Worm (Caenorhabditis elegans): ENCODE data around the gene fbxa-5.

- no peak for TF ChIP-seq snpc-4 (tag; optimal IDR thresholded peaks at IDR 0.05)
- TF ChIP-seq lin-39 (tag; optimal IDR thresholded peaks at IDR 0.05), result no peak
- no peak for TF ChIP-seq ceh-16 (tag; optimal IDR thresholded peaks at IDR 0.05)
- TF ChIP-seq ama-1 (optimal IDR thresholded peaks at IDR 0.05), result no peak
- no peak for TF ChIP-seq blmp-1 (tag; optimal IDR thresholded peaks at IDR 0.05; ENCODE audit: insufficient read depth)
- no peak for TF ChIP-seq nhr-6 (tag; optimal IDR thresholded peaks at IDR 0.05)
- TF ChIP-seq fos-1 (tag; optimal IDR thresholded peaks at IDR 0.05), result no peak
- no peak for TF ChIP-seq nhr-11 (tag; optimal IDR thresholded peaks at IDR 0.05)
Observed at ce11 chrIII:1324513-1324912, 15.6 kb downstream of the fbxa-5 start, which contains the start of gene fbxa-14.

All from whole organism, L2 larva.